Worm (Caenorhabditis elegans): ENCODE measurements around the gene F38E1.6.
A peak's percentile ranks its signal among the peaks of the same experiment; 100 is the strongest.

The F38E1.6 gene

ce11 chrV:8383716-8384115 lies 23.8 kb downstream of the F38E1.6 start, which contains the start of gene F52E1.14:
Gene F52E1.14, plus strand, starts transcription at chrV:8383922.
- TF ChIP-seq nhr-71 (tag; optimal IDR thresholded peaks at IDR 0.05), result peak; percentile 14
- peak in 1 of 2 experiments; percentile 45 for TF ChIP-seq lin-35 (GFP tag; optimal IDR thresholded peaks at IDR 0.05)
- TF ChIP-seq dsc-1 (tag; optimal IDR thresholded peaks at IDR 0.05), result no peak
- no peak for TF ChIP-seq lir-3 (tag; optimal IDR thresholded peaks at IDR 0.05; ENCODE audit: poor library complexity)
- TF ChIP-seq alr-1 (tag; optimal IDR thresholded peaks at IDR 0.05; ENCODE audit: borderline replicate concordance), result no peak
- TF ChIP-seq jun-1 (tag; optimal IDR thresholded peaks at IDR 0.05), result peak; percentile 24
- TF ChIP-seq elt-2 (tag; optimal IDR thresholded peaks at IDR 0.05), result peak; percentile 95
- no peak for TF ChIP-seq xbp-1 (tag; optimal IDR thresholded peaks at IDR 0.05)
- TF ChIP-seq egl-13 (tag; optimal IDR thresholded peaks at IDR 0.05), result no peak
- no peak for TF ChIP-seq nhr-85 (tag)
- no peak for TF ChIP-seq ceh-88 (GFP tag; IDR thresholded peaks at IDR 0.05)
- TF ChIP-seq pax-3 (tag; optimal IDR thresholded peaks at IDR 0.05), result no peak

ce11 chrV:8384809-8385208 lies 24.9 kb downstream of the F38E1.6 start:
- no peak for TF ChIP-seq ceh-63 (GFP tag; optimal IDR thresholded peaks at IDR 0.05)
- TF ChIP-seq mdl-1 (tag; optimal IDR thresholded peaks at IDR 0.05), result no peak
- no peak for TF ChIP-seq nhr-84 (tag; optimal IDR thresholded peaks at IDR 0.05)
- TF ChIP-seq efl-3 (GFP tag; optimal IDR thresholded peaks at IDR 0.05), result no peak
- no peak for TF ChIP-seq xbp-1 (tag; optimal IDR thresholded peaks at IDR 0.05)
- TF ChIP-seq nhr-77 (tag; optimal IDR thresholded peaks at IDR 0.05), result no peak
- TF ChIP-seq unc-86 (tag; optimal IDR thresholded peaks at IDR 0.05), result no peak
- no peak for TF ChIP-seq egl-27 (tag; optimal IDR thresholded peaks at IDR 0.05)
- no peak for TF ChIP-seq jun-1 (tag; optimal IDR thresholded peaks at IDR 0.05)

- TF ChIP-seq efl-1 (optimal IDR thresholded peaks at IDR 0.05) (no peak), efl-1 (GFP tag; optimal IDR thresholded peaks at IDR 0.05 in 1 of 2) (peak in 1 of 2 experiments; percentile 45), pqm-1 (tag; optimal IDR thresholded peaks at IDR 0.05) (peak; percentile 24), jun-1 (tag; optimal IDR thresholded peaks at IDR 0.05) (no peak), unc-86 (tag; optimal IDR thresholded peaks at IDR 0.05) (no peak), lin-15B (tag; optimal IDR thresholded peaks at IDR 0.05) (no peak), aha-1 (tag; optimal IDR thresholded peaks at IDR 0.05) (no peak), ama-1 (optimal IDR thresholded peaks at IDR 0.05) (no peak), elt-2 (tag; optimal IDR thresholded peaks at IDR 0.05) (peak; percentile 66), unc-130 (tag; optimal IDR thresholded peaks at IDR 0.05) (no peak)
Observed at ce11 chrV:8385879-8386530, 26.1 kb downstream of the F38E1.6 start, which contains the start of gene hsp-17. Gene hsp-17, minus strand, starts transcription at chrV:8385929.

ce11 chrV:8387056-8387455 lies 27.2 kb downstream of the F38E1.6 start, which contains the start of gene gcy-7:
Gene gcy-7, plus strand, starts transcription at chrV:8387356.
- TF ChIP-seq rnt-1 (tag; optimal IDR thresholded peaks at IDR 0.05) (no peak), ztf-11 (tag; optimal IDR thresholded peaks at IDR 0.05) (no peak), ama-1 (optimal IDR thresholded peaks at IDR 0.05) (no peak), hlh-4 (tag; optimal IDR thresholded peaks at IDR 0.05) (no peak), elt-3 (tag; optimal IDR thresholded peaks at IDR 0.05) (no peak), lsy-2 (tag; optimal IDR thresholded peaks at IDR 0.05) (no peak), nhr-90 (tag; optimal IDR thresholded peaks at IDR 0.05; ENCODE audit: poor library complexity) (no peak), grh-1 (GFP tag; IDR thresholded peaks at IDR 0.05) (no peak), nhr-19 (GFP tag; conservative IDR thresholded peaks at IDR 0.05) (no peak), mab-9 (GFP tag; IDR thresholded peaks at IDR 0.05) (no peak), nhr-20 (tag; optimal IDR thresholded peaks at IDR 0.05) (no peak), unc-30 (tag; optimal IDR thresholded peaks at IDR 0.05) (no peak), F16B12.6 (tag; optimal IDR thresholded peaks at IDR 0.05) (no peak), lin-39 (tag; optimal IDR thresholded peaks at IDR 0.05) (no peak), unc-130 (tag; optimal IDR thresholded peaks at IDR 0.05) (no peak), dsc-1 (tag; optimal IDR thresholded peaks at IDR 0.05) (no peak), isw-1 (GFP tag; IDR thresholded peaks at IDR 0.05) (no peak), swsn-7 (tag; optimal IDR thresholded peaks at IDR 0.05) (no peak), tlp-1 (tag; optimal IDR thresholded peaks at IDR 0.05) (no peak), nhr-237 (tag; optimal IDR thresholded peaks at IDR 0.05) (no peak)
